Worm (Caenorhabditis elegans) whole organism, L4 larva: ENCODE data around the gene nhr-8.

Experiments
- F10B5.3 ChIP-seq: sonication (generic microtip); optimal IDR thresholded peaks from 2 replicates; lab custom pipeline; 2016; ENCODE audit warnings: mild to moderate bottlenecking, missing genetic modification characterization, missing compliant biosample characterization
- F44E2.7 ChIP-seq: fragments of 200-800 bp; sonication (Bioruptor generic); IDR thresholded peaks from 2 replicates; pipeline ENCODE4 v2.1.2; 2022; ENCODE audit warnings: missing genetic modification characterization, missing compliant biosample characterization
- T26A8.4 ChIP-seq: fragments of 200-800 bp; sonication (Bioruptor generic); IDR thresholded peaks from 2 replicates; pipeline ENCODE4 v1.3.6; 2022; ENCODE audit warnings: missing genetic modification characterization, missing compliant biosample characterization
- Y48G9A.11 ChIP-seq: fragments of 200-800 bp; sonication (Bioruptor generic); IDR thresholded peaks from 2 replicates; pipeline ENCODE4 v1.3.6; 2022; ENCODE audit warnings: missing genetic modification reagents, missing genetic modification characterization, missing compliant biosample characterization
- ZK337.2 ChIP-seq: fragments of 200-800 bp; sonication (Bioruptor generic); IDR thresholded peaks from 2 replicates; pipeline ENCODE4 v1.3.6; 2022; ENCODE audit warnings: missing genetic modification reagents, missing genetic modification characterization, missing compliant biosample characterization
- aha-1 ChIP-seq: fragments of 150-350 bp; peaks from one replicate; lab custom pipeline; 2014; ENCODE audit warnings: missing biosample characterization, missing genetic modification characterization
- ama-1 ChIP-seq: fragments of 150-350 bp; optimal IDR thresholded peaks from 2 replicates; lab custom pipeline; 2014; ENCODE audit warnings: inconsistent platforms, mixed read lengths
- attf-4 ChIP-seq: sonication (generic microtip); optimal IDR thresholded peaks from 3 replicates; lab custom pipeline; 2017; ENCODE audit warnings: missing biosample characterization, missing genetic modification characterization
- ceh-28 ChIP-seq: fragments of 150-350 bp; optimal IDR thresholded peaks from 2 replicates; lab custom pipeline; 2014; ENCODE audit warnings: missing biosample characterization, missing genetic modification reagents, missing genetic modification characterization
- ces-1 ChIP-seq: fragments of 150-350 bp; sonication (generic microtip); optimal IDR thresholded peaks from 4 replicates; lab custom pipeline; 2014; ENCODE audit warnings: missing biosample characterization, missing genetic modification reagents, missing genetic modification characterization
- ctbp-1 ChIP-seq: fragments of 200-800 bp; sonication (Bioruptor generic); IDR thresholded peaks from 2 replicates; pipeline ENCODE4 v1.3.6; 2022; ENCODE audit warnings: missing genetic modification reagents, missing genetic modification characterization, missing compliant biosample characterization
- daf-16 ChIP-seq, 3 experiments: sonication (generic microtip); optimal IDR thresholded peaks; 2 replicates each; lab custom pipeline; 2016 to 2017; ENCODE audit warnings: missing genetic modification characterization in 3 of 3, missing genetic modification reagents in 3 of 3, mild to moderate bottlenecking in 2 of 3, missing compliant biosample characterization in 2 of 3, missing biosample characterization in 1 of 3, moderate library complexity in 1 of 3
- dmd-6 ChIP-seq: fragments of 200-800 bp; sonication (Bioruptor generic); IDR thresholded peaks from 2 replicates; pipeline ENCODE4 v1.3.6; 2022; ENCODE audit warnings: missing genetic modification reagents, missing genetic modification characterization, missing compliant biosample characterization
- dmd-8 ChIP-seq: fragments of 200-800 bp; sonication (Bioruptor generic); IDR thresholded peaks from 2 replicates; pipeline ENCODE4 v1.3.6; 2022; ENCODE audit warnings: missing genetic modification characterization, missing compliant biosample characterization
- dmd-9 ChIP-seq: fragments of 200-800 bp; sonication (Bioruptor generic); IDR thresholded peaks from 2 replicates; pipeline ENCODE4 v1.3.6; 2022; ENCODE audit warnings: missing genetic modification reagents, missing genetic modification characterization, missing compliant biosample characterization
- egl-27 ChIP-seq: sonication (generic microtip); optimal IDR thresholded peaks from 3 replicates; lab custom pipeline; 2017; ENCODE audit warnings: missing biosample characterization, missing genetic modification reagents, missing genetic modification characterization
- egl-43 ChIP-seq: fragments of 200-800 bp; sonication (Bioruptor generic); IDR thresholded peaks from 2 replicates; pipeline ENCODE4 v1.3.6; 2022; ENCODE audit warnings: missing genetic modification reagents, missing genetic modification characterization, missing compliant biosample characterization
- lim-7 ChIP-seq: fragments of 200-800 bp; sonication (Bioruptor generic); IDR thresholded peaks from 2 replicates; pipeline ENCODE4 v1.3.6; 2022; ENCODE audit warnings: missing genetic modification characterization, missing compliant biosample characterization
- lin-29 ChIP-seq: fragments of 200-800 bp; sonication (Bioruptor generic); IDR thresholded peaks from 2 replicates; pipeline ENCODE4 v1.3.6; 2022; ENCODE audit warnings: missing genetic modification reagents, missing genetic modification characterization, missing compliant biosample characterization
- madf-5 ChIP-seq, 2 experiments: fragments of 200-800 bp; sonication (Bioruptor generic); IDR thresholded peaks; 2 replicates each; pipeline ENCODE4 v1.3.6; 2022; ENCODE audit warnings: missing compliant biosample characterization in 2 of 2, missing genetic modification characterization in 2 of 2
- madf-9 ChIP-seq: fragments of 200-800 bp; sonication (Bioruptor generic); conservative IDR thresholded peaks from 2 replicates; pipeline ENCODE4 v1.3.6; 2022; ENCODE audit warnings: missing genetic modification reagents, missing genetic modification characterization, missing compliant biosample characterization
- mdl-1 ChIP-seq, 2 experiments: fragments of 150-350 bp in 1 of 2; sonication (generic microtip) in 1 of 2; optimal IDR thresholded peaks; 2 replicates each; lab custom pipeline; 2014 to 2017; ENCODE audit warnings: missing biosample characterization in 2 of 2, missing genetic modification characterization in 2 of 2
- mdt-29 ChIP-seq: fragments of 200-800 bp; sonication (Bioruptor generic); IDR thresholded peaks from 2 replicates; pipeline ENCODE4 v1.3.6; 2022; ENCODE audit warnings: missing genetic modification reagents, missing genetic modification characterization, missing compliant biosample characterization
- mep-1 ChIP-seq: fragments of 150-350 bp; sonication (generic microtip); optimal IDR thresholded peaks from 3 replicates; lab custom pipeline; 2014; ENCODE audit warnings: missing biosample characterization, missing genetic modification characterization
- mes-2 ChIP-seq: sonication (generic microtip); optimal IDR thresholded peaks from 2 replicates; lab custom pipeline; 2016; ENCODE audit warnings: missing genotype, mild to moderate bottlenecking, missing genetic modification characterization, missing compliant biosample characterization; ENCODE audit not compliant: poor library complexity, severe bottlenecking
- nhr-102 ChIP-seq: sonication (generic microtip); optimal IDR thresholded peaks from 2 replicates; lab custom pipeline; 2016; ENCODE audit warnings: mild to moderate bottlenecking, missing genetic modification characterization, moderate library complexity, missing compliant biosample characterization
- nhr-11 ChIP-seq: fragments of 150-350 bp; optimal IDR thresholded peaks from 2 replicates; lab custom pipeline; 2014; ENCODE audit warnings: missing biosample characterization, missing genetic modification characterization
- nhr-111 ChIP-seq: fragments of 200-800 bp; sonication (Bioruptor generic); optimal IDR thresholded peaks from 2 replicates; lab custom pipeline; 2018; ENCODE audit warnings: mild to moderate bottlenecking, missing genetic modification characterization, missing compliant biosample characterization
- nhr-28 ChIP-seq: fragments of 150-350 bp; optimal IDR thresholded peaks from 2 replicates; lab custom pipeline; 2014; ENCODE audit warnings: missing biosample characterization, missing genetic modification characterization
- nhr-41 ChIP-seq: fragments of 200-800 bp; sonication (Bioruptor generic); IDR thresholded peaks from 2 replicates; pipeline ENCODE4 v1.3.6; 2022; ENCODE audit warnings: missing genetic modification reagents, missing genetic modification characterization, missing compliant biosample characterization
- nhr-42 ChIP-seq: fragments of 200-800 bp; sonication (Bioruptor generic); IDR thresholded peaks from 2 replicates; pipeline ENCODE4 v1.3.6; 2022; ENCODE audit warnings: missing genetic modification characterization, missing compliant biosample characterization
- nhr-48 ChIP-seq: sonication (generic microtip); optimal IDR thresholded peaks from 2 replicates; lab custom pipeline; 2016; ENCODE audit warnings: mild to moderate bottlenecking, missing genetic modification characterization, missing compliant biosample characterization
- nhr-6 ChIP-seq: fragments of 150-350 bp; optimal IDR thresholded peaks from 2 replicates; lab custom pipeline; 2014; ENCODE audit warnings: missing biosample characterization, missing genetic modification characterization
- pqm-1 ChIP-seq: sonication (generic microtip); optimal IDR thresholded peaks from 2 replicates; lab custom pipeline; 2017; ENCODE audit warnings: missing biosample characterization, missing genetic modification characterization
- set-16 ChIP-seq: fragments of 200-800 bp; sonication (Bioruptor generic); IDR thresholded peaks from 2 replicates; pipeline ENCODE4 v1.3.6; 2022; ENCODE audit warnings: missing genetic modification reagents, missing genetic modification characterization, missing compliant biosample characterization
- snpc-1.2 ChIP-seq: fragments of 200-800 bp; sonication (Bioruptor generic); IDR thresholded peaks from 2 replicates; pipeline ENCODE4 v1.3.6; 2022; ENCODE audit warnings: missing genetic modification reagents, missing genetic modification characterization, missing compliant biosample characterization
- spr-3 ChIP-seq: fragments of 200-800 bp; sonication (Bioruptor generic); optimal IDR thresholded peaks from 2 replicates; lab custom pipeline; 2018; ENCODE audit warnings: mild to moderate bottlenecking, missing genetic modification characterization, missing compliant biosample characterization
- unc-62 ChIP-seq, 3 experiments: fragments of 150-350 bp in 1 of 3; sonication (generic microtip); optimal IDR thresholded peaks in 2 of 3; peaks in 1 of 3; 1 replicate in 1 of 3; 2 replicates in 2 of 3; lab custom pipeline; 2014 to 2017; ENCODE audit warnings: missing biosample characterization in 3 of 3, missing genetic modification characterization in 3 of 3, missing genetic modification reagents in 3 of 3, missing genotype in 1 of 3
- ztf-7 ChIP-seq: fragments of 150-350 bp; optimal IDR thresholded peaks from 2 replicates; lab custom pipeline; 2014; ENCODE audit warnings: missing biosample characterization, missing genetic modification characterization

nhr-8 gene

ce11 chrIV:7743539-7743938, 32.8 kb downstream of the nhr-8 start, which contains the start of gene npr-35:
TSS of gene npr-35 (plus strand) at chrIV:7743839.
- TF ChIP-seq ztf-7 (no peak), unc-62 (GFP tag; optimal IDR thresholded peaks at IDR 0.05 in 1 of 2; lab: Kevin White, UChicago) (peak in 1 of 2 experiments; percentile 80), unc-62 (tag; optimal IDR thresholded peaks at IDR 0.05; lab: Kevin White, UChicago) (no peak)

- TF ChIP-seq unc-62 (GFP tag; optimal IDR thresholded peaks at IDR 0.05 in 1 of 2; lab: Kevin White, UChicago): peak in 1 of 2 experiments; percentile 26
- no peak for TF ChIP-seq unc-62 (tag; optimal IDR thresholded peaks at IDR 0.05; lab: Kevin White, UChicago)
- TF ChIP-seq madf-9 (GFP tag; lab: Robert Waterston, UW): no peak
- TF ChIP-seq pqm-1: peak; percentile 96
- peak; percentile 7; the same call in 1 of the 2 replicates for TF ChIP-seq dmd-6 (GFP tag; lab: Robert Waterston, UW)
- TF ChIP-seq nhr-28 (tag; lab: Kevin White, UChicago): peak; percentile 80
- no peak for TF ChIP-seq daf-16 (GFP tag; optimal IDR thresholded peaks at IDR 0.05; lab: Kevin White, UChicago)
- peak; percentile 93 for TF ChIP-seq daf-16 (tag; optimal IDR thresholded peaks at IDR 0.05; lab: Kevin White, UChicago)
- TF ChIP-seq, all 104 proteins: peak for 5
These were observed 37.1 kb downstream of the nhr-8 start, which contains the start of gene klo-1 for ce11 chrIV:7747838-7748237. TSS of gene klo-1 (minus strand) at chrIV:7748225.

ce11 chrIV:7753108-7753507, 42.3 kb downstream of the nhr-8 start, which contains the start of gene col-14:
TSS of gene col-14 (plus strand) at chrIV:7753408.
- TF ChIP-seq dmd-8 (GFP tag; lab: Robert Waterston, UW): no peak
- TF ChIP-seq spr-3 (GFP tag; lab: Kevin White, UChicago): no peak
- TF ChIP-seq nhr-42 (GFP tag; lab: Robert Waterston, UW): no peak
- no peak for TF ChIP-seq lin-29 (GFP tag; lab: Robert Waterston, UW)
- no peak for TF ChIP-seq nhr-11 (tag; lab: Kevin White, UChicago)
- no peak for TF ChIP-seq dmd-9
- TF ChIP-seq nhr-111: no peak

- TF ChIP-seq T26A8.4 (0 out of 2 replicates have a peak, but pooled peaks have one; percentile 47), madf-5 (GFP tag; IDR thresholded peaks at IDR 0.05; lab: Robert Waterston, UW) (0 out of 4 replicates have a peak, but pooled peaks of 1 of the 2 experiments have one; percentile 45), spr-3 (GFP tag; lab: Kevin White, UChicago) (peak; percentile 28), set-16 (peak; percentile 94), snpc-1.2 (no peak), aha-1 (tag; lab: Kevin White, UChicago) (peak; percentile 21), F10B5.3 (tag; lab: Kevin White, UChicago) (no peak), egl-43 (GFP tag; lab: Robert Waterston, UW) (peak; percentile 76)
These were observed 43.3 kb downstream of the nhr-8 start for ce11 chrIV:7754114-7754513.

ce11 chrIV:7757245-7757644, 46.5 kb downstream of the nhr-8 start, which contains the start of gene C46A5.4:
TSS of gene C46A5.4 (minus strand) at chrIV:7757345.
- TF ChIP-seq F44E2.7 (GFP tag; lab: Robert Waterston, UW): no peak
- TF ChIP-seq ctbp-1 (GFP tag; lab: Robert Waterston, UW): no peak
- no peak for TF ChIP-seq mep-1 (tag; lab: Kevin White, UChicago)

ce11 chrIV:7759527-7759926, 48.7 kb downstream of the nhr-8 start, which contains the start of gene dsb-3:
TSS of gene dsb-3 (minus strand) at chrIV:7759627.
- TF ChIP-seq egl-27 (tag; lab: Kevin White, UChicago): no peak
- TF ChIP-seq Y48G9A.11 (GFP tag; lab: Robert Waterston, UW): no peak
- TF ChIP-seq ces-1 (GFP tag; lab: Kevin White, UChicago): no peak
- TF ChIP-seq mes-2 (tag; lab: Kevin White, UChicago): no peak
- no peak for TF ChIP-seq ctbp-1 (GFP tag; lab: Robert Waterston, UW)
- no peak for TF ChIP-seq ama-1
- TF ChIP-seq nhr-41 (GFP tag; lab: Robert Waterston, UW): no peak
- TF ChIP-seq dmd-9: no peak
- no peak for TF ChIP-seq nhr-48 (tag; lab: Kevin White, UChicago)
- no peak for TF ChIP-seq nhr-102 (tag; lab: Kevin White, UChicago)
- no peak for TF ChIP-seq lim-7
- TF ChIP-seq nhr-6 (tag; lab: Kevin White, UChicago): no peak
- no peak for TF ChIP-seq ZK337.2
- TF ChIP-seq mdl-1 (tag; optimal IDR thresholded peaks at IDR 0.05; lab: Kevin White, UChicago): no peak
- no peak for TF ChIP-seq mdt-29 (GFP tag; lab: Robert Waterston, UW)
- TF ChIP-seq attf-4 (tag; lab: Kevin White, UChicago): no peak
- TF ChIP-seq ceh-28 (tag; lab: Kevin White, UChicago): no peak
